Fruit fly (Drosophila melanogaster) whole organism, wandering third instar larva: ENCODE results near the gene Ugt304A1.

Experiments used
- Rel ChIP-seq, 2 experiments: fragments of 200-800 bp; sonication (Bioruptor generic) in 1 of 2; optimal IDR thresholded peaks; 2 replicates in 1 of 2; 3 replicates in 1 of 2; lab custom pipeline; 2016 to 2019; ENCODE audit warnings: mild to moderate bottlenecking in 2 of 2, missing biosample characterization in 2 of 2, missing genetic modification characterization in 2 of 2, moderate library complexity in 1 of 2
- pan ChIP-seq: fragments of >200 bp; optimal IDR thresholded peaks from 2 replicates; lab custom pipeline; 2017
- usp ChIP-seq: fragments of >200 bp; optimal IDR thresholded peaks from 2 replicates; lab custom pipeline; 2017; ENCODE audit warnings: missing biosample characterization, missing genetic modification characterization
- woc ChIP-seq: sonication (Bioruptor generic); optimal IDR thresholded peaks from 2 replicates; lab custom pipeline; 2016; ENCODE audit warnings: missing biosample characterization, mild to moderate bottlenecking, missing genetic modification characterization

DNA sequence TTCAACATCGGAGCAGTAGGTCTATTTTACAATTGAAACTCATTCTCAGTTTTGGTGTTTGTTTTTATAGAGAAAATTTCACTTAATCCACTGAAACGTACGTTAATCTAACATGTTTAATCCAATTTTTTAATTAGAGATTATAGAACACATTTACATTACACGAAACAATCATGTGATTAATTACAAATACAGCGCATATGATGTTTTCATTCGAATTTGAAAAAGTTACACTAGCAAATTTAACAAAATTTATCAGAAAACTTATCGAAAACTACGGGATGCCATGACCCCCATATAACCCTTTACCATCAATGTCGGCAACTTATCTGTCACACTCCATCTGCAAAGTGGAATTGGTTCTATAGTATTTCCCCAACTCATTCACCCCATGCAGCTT is 30.1 kb downstream of the Ugt304A1 start, which contains the start of gene CheA86a:
- TF ChIP-seq Rel (GFP tag; optimal IDR thresholded peaks at IDR 0.05; lab: Kevin White, UChicago) (no peak), Rel (tag; optimal IDR thresholded peaks at IDR 0.05; lab: Kevin White, UChicago) (no peak), woc (GFP tag; lab: Kevin White, UChicago) (no peak), pan (no peak), usp (GFP tag; lab: Kevin White, UChicago) (no peak)
